Fruit fly (Drosophila melanogaster) whole organism, embryonic: ENCODE results near the gene Sar1.

Experiments used
- BtbVII ChIP-seq: fragments of 200-800 bp; sonication (Bioruptor generic); optimal IDR thresholded peaks from 3 replicates; lab custom pipeline; 2017; ENCODE audit warnings: missing biosample characterization, mild to moderate bottlenecking, missing genetic modification characterization
- CG10147 ChIP-seq: fragments of 200-800 bp; sonication (Bioruptor generic); optimal IDR thresholded peaks from 2 replicates; lab custom pipeline; 2019; ENCODE audit warnings: missing biosample characterization, mild to moderate bottlenecking, missing genetic modification characterization, moderate library complexity
- CG10431 ChIP-seq: fragments of 200-800 bp; sonication (Bioruptor generic); optimal IDR thresholded peaks from 3 replicates; lab custom pipeline; 2018; ENCODE audit warnings: missing biosample characterization, mild to moderate bottlenecking, missing genetic modification characterization
- CG10462 ChIP-seq: fragments of 200-800 bp; sonication (Bioruptor generic); optimal IDR thresholded peaks from 2 replicates; lab custom pipeline; 2016; ENCODE audit warnings: missing biosample characterization, missing genetic modification characterization
- CG11093 ChIP-seq: fragments of 200-800 bp; sonication (Bioruptor generic); IDR thresholded peaks from 3 replicates; pipeline ENCODE4 v1.3.6; 2022; ENCODE audit warnings: missing biosample characterization, missing genetic modification characterization
- CG11695 ChIP-seq: fragments of 200-800 bp; sonication (Bioruptor generic); IDR thresholded peaks from 3 replicates; pipeline ENCODE4 v1.3.6; 2022; ENCODE audit warnings: missing biosample characterization, missing genetic modification characterization
- CG14710 ChIP-seq: fragments of 200-800 bp; sonication (Bioruptor generic); optimal IDR thresholded peaks from 3 replicates; lab custom pipeline; 2019; ENCODE audit warnings: missing biosample characterization, mild to moderate bottlenecking, missing genetic modification characterization, moderate library complexity
- CG17829 ChIP-seq: fragments of 200-800 bp; optimal IDR thresholded peaks from 2 replicates; lab custom pipeline; 2019; ENCODE audit warnings: missing biosample characterization, mild to moderate bottlenecking, missing genetic modification characterization, moderate library complexity
- CG17912 ChIP-seq: fragments of 200-800 bp; sonication (Bioruptor generic); optimal IDR thresholded peaks from 2 replicates; lab custom pipeline; 2018; ENCODE audit warnings: missing biosample characterization, mild to moderate bottlenecking, missing genetic modification characterization
- CG2875 ChIP-seq: fragments of 200-800 bp; sonication (Bioruptor generic); optimal IDR thresholded peaks from 2 replicates; lab custom pipeline; 2017; ENCODE audit warnings: missing biosample characterization, mild to moderate bottlenecking, missing genetic modification characterization, missing genetic modification reagents
- CG32767 ChIP-seq: fragments of 200-800 bp; sonication (Bioruptor generic); IDR thresholded peaks from 2 replicates; pipeline ENCODE4 v1.3.6; 2022; ENCODE audit warnings: missing biosample characterization, missing genetic modification characterization
- CG3407 ChIP-seq: fragments of 200-800 bp; sonication (Bioruptor generic); optimal IDR thresholded peaks from 2 replicates; lab custom pipeline; 2018; ENCODE audit warnings: missing biosample characterization, mild to moderate bottlenecking, missing genetic modification characterization
- CG3995 ChIP-seq: fragments of 200-800 bp; sonication (Bioruptor generic); optimal IDR thresholded peaks from 3 replicates; lab custom pipeline; 2016; ENCODE audit warnings: missing biosample characterization, missing genetic modification characterization
- CG4404 ChIP-seq: fragments of 200-800 bp; sonication (Bioruptor generic); IDR thresholded peaks from 2 replicates; pipeline ENCODE4 v1.3.6; 2022; ENCODE audit warnings: missing biosample characterization, missing genetic modification characterization
- CG5953 ChIP-seq: fragments of 200-800 bp; sonication (Bioruptor generic); IDR thresholded peaks from 2 replicates; pipeline ENCODE4 v1.3.6; 2022; ENCODE audit warnings: missing biosample characterization, missing genetic modification characterization
- CG6791 ChIP-seq: fragments of 200-800 bp; sonication (Bioruptor generic); IDR thresholded peaks from 3 replicates; pipeline ENCODE4 v1.3.6; 2022; ENCODE audit warnings: missing biosample characterization, missing genetic modification characterization; ENCODE audit not compliant: partially characterized antibody
- CG7271 ChIP-seq: fragments of 200-800 bp; sonication (Bioruptor generic); optimal IDR thresholded peaks from 2 replicates; lab custom pipeline; 2018; ENCODE audit warnings: missing biosample characterization, mild to moderate bottlenecking, missing genetic modification characterization, moderate library complexity
- CG9215 ChIP-seq: fragments of 200-800 bp; sonication (Bioruptor generic); IDR thresholded peaks from 2 replicates; pipeline ENCODE4 v1.3.6; 2022; ENCODE audit warnings: missing biosample characterization, missing genetic modification characterization
- CHES-1-like ChIP-seq: fragments of 200-800 bp; sonication (Bioruptor generic); optimal IDR thresholded peaks from 2 replicates; lab custom pipeline; 2016; ENCODE audit warnings: missing biosample characterization, missing genetic modification characterization
- Chrac-16 ChIP-seq: fragments of 200-800 bp; sonication (Bioruptor generic); optimal IDR thresholded peaks from 3 replicates; lab custom pipeline; 2016; ENCODE audit warnings: missing biosample characterization, missing genetic modification characterization
- CrebB ChIP-seq: fragments of 200-800 bp; sonication (Bioruptor generic); optimal IDR thresholded peaks from 3 replicates; lab custom pipeline; 2018; ENCODE audit warnings: missing biosample characterization, mild to moderate bottlenecking, missing genetic modification characterization
- Dek ChIP-seq: fragments of 200-800 bp; sonication (Bioruptor generic); optimal IDR thresholded peaks from 3 replicates; lab custom pipeline; 2019; ENCODE audit warnings: missing biosample characterization, mild to moderate bottlenecking, missing genetic modification characterization, moderate library complexity
- Ets65A ChIP-seq: fragments of 200-800 bp; sonication (Bioruptor generic); peaks from one replicate; lab custom pipeline; 2016; ENCODE audit warnings: missing biosample characterization, missing genetic modification characterization
- GATAe ChIP-seq: fragments of 200-800 bp; sonication (Bioruptor generic); conservative IDR thresholded peaks from 2 replicates; pipeline ENCODE4 v1.3.6; 2022; ENCODE audit warnings: missing biosample characterization, missing genetic modification characterization
- Hey ChIP-seq: fragments of 200-800 bp; sonication (Bioruptor generic); optimal IDR thresholded peaks from 3 replicates; lab custom pipeline; 2018; ENCODE audit warnings: missing biosample characterization, mild to moderate bottlenecking, missing genetic modification characterization
- Hmr ChIP-seq: fragments of 200-800 bp; sonication (Bioruptor generic); optimal IDR thresholded peaks from 3 replicates; lab custom pipeline; 2017; ENCODE audit warnings: mild to moderate bottlenecking, missing biosample characterization, missing genetic modification reagents, missing genetic modification characterization
- Hr78 ChIP-seq, 2 experiments: fragments of 200-800 bp in 1 of 2; fragments of >200 bp in 1 of 2; sonication (Bioruptor generic) in 1 of 2; optimal IDR thresholded peaks; 2 replicates each; lab custom pipeline; 2017 to 2019; ENCODE audit warnings: missing biosample characterization in 2 of 2, missing genetic modification characterization in 2 of 2, mild to moderate bottlenecking in 1 of 2, moderate library complexity in 1 of 2
- Lpt ChIP-seq: fragments of >200 bp; optimal IDR thresholded peaks from 2 replicates; lab custom pipeline; 2018; ENCODE audit warnings: missing biosample characterization, missing genetic modification characterization
- MESR4 ChIP-seq: fragments of 200-800 bp; sonication (Bioruptor generic); optimal IDR thresholded peaks from 2 replicates; lab custom pipeline; 2018; ENCODE audit warnings: missing biosample characterization, mild to moderate bottlenecking, missing genetic modification characterization, moderate library complexity
- Max ChIP-seq: fragments of 200-800 bp; sonication (Bioruptor generic); optimal IDR thresholded peaks from 2 replicates; lab custom pipeline; 2016; ENCODE audit warnings: missing biosample characterization, mild to moderate bottlenecking, missing genetic modification characterization
- Neu2 ChIP-seq: fragments of 200-800 bp; sonication (Bioruptor generic); optimal IDR thresholded peaks from 3 replicates; lab custom pipeline; 2016; ENCODE audit warnings: missing biosample characterization, missing genetic modification characterization, borderline replicate concordance
- NfI ChIP-seq: fragments of 200-800 bp; sonication (Bioruptor generic); optimal IDR thresholded peaks from 3 replicates; lab custom pipeline; 2018; ENCODE audit warnings: missing biosample characterization, mild to moderate bottlenecking, missing genetic modification characterization, moderate library complexity
- Ssrp ChIP-seq: fragments of 200-800 bp; sonication (Bioruptor generic); optimal IDR thresholded peaks from 2 replicates; lab custom pipeline; 2018; ENCODE audit warnings: missing biosample characterization, mild to moderate bottlenecking, missing genetic modification characterization, moderate library complexity
- al ChIP-seq: fragments of 200-800 bp; sonication (Bioruptor generic); IDR thresholded peaks from 2 replicates; pipeline ENCODE4 v1.3.6; 2022; ENCODE audit warnings: missing biosample characterization, missing genetic modification characterization
- bowl ChIP-seq: fragments of 200-800 bp; sonication (Bioruptor generic); IDR thresholded peaks from 2 replicates; pipeline ENCODE4 v1.3.6; 2022; ENCODE audit warnings: missing biosample characterization, missing genetic modification characterization
- chn ChIP-seq: fragments of 200-800 bp; sonication (Bioruptor generic); optimal IDR thresholded peaks from 2 replicates; lab custom pipeline; 2016; ENCODE audit warnings: missing biosample characterization, missing genetic modification characterization
- cwo ChIP-seq: fragments of 200-800 bp; sonication (Bioruptor generic); optimal IDR thresholded peaks from 3 replicates; lab custom pipeline; 2017; ENCODE audit warnings: missing biosample characterization, missing genetic modification characterization, mild to moderate bottlenecking, moderate library complexity, missing genetic modification reagents
- dysf ChIP-seq: fragments of 200-800 bp; sonication (Bioruptor generic); IDR thresholded peaks from 3 replicates; pipeline ENCODE4 v1.3.6; 2022; ENCODE audit warnings: missing biosample characterization, missing genetic modification characterization
- ems ChIP-seq: fragments of 200-800 bp; sonication (Bioruptor generic); optimal IDR thresholded peaks from 3 replicates; lab custom pipeline; 2016; ENCODE audit warnings: missing biosample characterization, missing genetic modification characterization
- gfzf ChIP-seq: fragments of 200-800 bp; sonication (Bioruptor generic); optimal IDR thresholded peaks from 2 replicates; lab custom pipeline; 2016; ENCODE audit warnings: missing biosample characterization, mild to moderate bottlenecking, missing genetic modification characterization, moderate library complexity
- gsb ChIP-seq: fragments of 200-800 bp; sonication (Bioruptor generic); IDR thresholded peaks from 2 replicates; pipeline ENCODE4 v1.3.6; 2022; ENCODE audit warnings: missing biosample characterization, missing genetic modification characterization
- gsb-n ChIP-seq: fragments of 200-800 bp; sonication (Bioruptor generic); optimal IDR thresholded peaks from 3 replicates; lab custom pipeline; 2018; ENCODE audit warnings: missing biosample characterization, mild to moderate bottlenecking, missing genetic modification characterization
- jumu ChIP-seq: fragments of 200-800 bp; sonication (Bioruptor generic); optimal IDR thresholded peaks from 3 replicates; lab custom pipeline; 2016; ENCODE audit warnings: missing biosample characterization, missing genetic modification characterization
- p53 ChIP-seq: fragments of 200-800 bp; sonication (Bioruptor generic); optimal IDR thresholded peaks from 2 replicates; lab custom pipeline; 2016; ENCODE audit warnings: missing biosample characterization, missing genetic modification characterization
- peb ChIP-seq: fragments of 200-800 bp; sonication (Bioruptor generic); IDR thresholded peaks from 2 replicates; pipeline ENCODE4 v1.3.6; 2022; ENCODE audit warnings: missing biosample characterization, missing genetic modification characterization
- pzg ChIP-seq: fragments of 200-800 bp; sonication (Bioruptor generic); optimal IDR thresholded peaks from 3 replicates; lab custom pipeline; 2018; ENCODE audit warnings: missing biosample characterization, mild to moderate bottlenecking, missing genetic modification characterization, moderate library complexity
- sd ChIP-seq: fragments of 200-800 bp; sonication (Bioruptor generic); optimal IDR thresholded peaks from 3 replicates; lab custom pipeline; 2018; ENCODE audit warnings: missing biosample characterization, mild to moderate bottlenecking, missing genetic modification characterization, moderate library complexity
- seq ChIP-seq: fragments of 200-800 bp; sonication (Bioruptor generic); IDR thresholded peaks from 2 replicates; pipeline ENCODE4 v1.3.6; 2022; ENCODE audit warnings: missing biosample characterization, missing genetic modification characterization
- sob ChIP-seq: fragments of 200-800 bp; sonication (Bioruptor generic); IDR thresholded peaks from 2 replicates; pipeline ENCODE4 v1.3.6; 2022; ENCODE audit warnings: missing biosample characterization, missing genetic modification characterization
- tgo ChIP-seq: fragments of 200-800 bp; sonication (Bioruptor generic); IDR thresholded peaks from 3 replicates; pipeline ENCODE4 v1.3.6; 2022; ENCODE audit warnings: missing biosample characterization, missing genetic modification characterization
- tio ChIP-seq: fragments of 200-800 bp; sonication (Bioruptor generic); optimal IDR thresholded peaks from 2 replicates; lab custom pipeline; 2017; ENCODE audit warnings: missing biosample characterization, missing genetic modification characterization, inconsistent platforms

Gene Sar1

dm6 chr3R:22400246-22400645, 43.8 kb downstream of the Sar1 start (continued):
- no peak for TF ChIP-seq Neu2 (GFP tag; lab: Kevin White, UChicago)
- TF ChIP-seq tgo (GFP tag; lab: Robert Waterston, UW) = peak; percentile 21; the same call in 1 of the 3 replicates
- TF ChIP-seq Ssrp (tag; lab: Kevin White, UChicago) = no peak
- TF ChIP-seq CG11695 = peak; percentile 51; the same call in 1 of the 3 replicates
- TF ChIP-seq CG3995 (GFP tag; lab: Kevin White, UChicago) = no peak
- TF ChIP-seq CHES-1-like (GFP tag; lab: Kevin White, UChicago) = no peak
- TF ChIP-seq tio (GFP tag; lab: Kevin White, UChicago) = no peak
- no peak for TF ChIP-seq CG17912
- TF ChIP-seq BtbVII (GFP tag; lab: Kevin White, UChicago) = no peak
- TF ChIP-seq gsb-n (tag; lab: Kevin White, UChicago) = no peak
- TF ChIP-seq gfzf (GFP tag; lab: Kevin White, UChicago) = no peak
- TF ChIP-seq CG3407 (GFP tag; lab: Kevin White, UChicago) = no peak
- no peak for TF ChIP-seq GATAe
- TF ChIP-seq p53 (GFP tag; lab: Kevin White, UChicago) = no peak
- TF ChIP-seq Dek = no peak
- TF ChIP-seq peb (GFP tag; lab: Robert Waterston, UW) = no peak
- no peak for TF ChIP-seq Max (GFP tag; lab: Kevin White, UChicago)
- no peak for TF ChIP-seq CG10147 (GFP tag; lab: Kevin White, UChicago)
- no peak for TF ChIP-seq CG5953 (GFP tag; lab: Robert Waterston, UW)
- no peak for TF ChIP-seq Lpt
- TF ChIP-seq Chrac-16 (GFP tag; lab: Kevin White, UChicago) = no peak
- peak; percentile 16 for TF ChIP-seq Ets65A
- no peak for TF ChIP-seq CG6791 (GFP tag; lab: Robert Waterston, UW)
- no peak for TF ChIP-seq Hey (tag; lab: Kevin White, UChicago)
- no peak for TF ChIP-seq chn (GFP tag; lab: Kevin White, UChicago)
- no peak for TF ChIP-seq pzg (GFP tag; lab: Kevin White, UChicago)
- no peak for TF ChIP-seq sd (tag; lab: Kevin White, UChicago)
- TF ChIP-seq CG11093 = no peak
- no peak for TF ChIP-seq CG2875 (GFP tag; lab: Kevin White, UChicago)
- peak; percentile 28; the same call in 1 of the 2 replicates for TF ChIP-seq al (GFP tag; lab: Robert Waterston, UW)
- no peak for TF ChIP-seq NfI (GFP tag; lab: Kevin White, UChicago)
- TF ChIP-seq CrebB (tag; lab: Kevin White, UChicago) = no peak
- TF ChIP-seq ems = no peak
- peak; percentile 26; the same call in 1 of the 2 replicates for TF ChIP-seq CG9215
- no peak for TF ChIP-seq seq (GFP tag; lab: Robert Waterston, UW)
- TF ChIP-seq MESR4 (GFP tag; lab: Kevin White, UChicago) = no peak
- TF ChIP-seq cwo (GFP tag; lab: Kevin White, UChicago) = peak; percentile 25
- no peak for TF ChIP-seq jumu (GFP tag; lab: Kevin White, UChicago)
- 0 out of 2 replicates have a peak, but pooled peaks have one; percentile 26 for TF ChIP-seq gsb
- 0 out of 2 replicates have a peak, but pooled peaks have one; percentile 29 for TF ChIP-seq sob (GFP tag; lab: Robert Waterston, UW)
- TF ChIP-seq CG32767 (GFP tag; lab: Robert Waterston, UW) = no peak
- no peak for TF ChIP-seq CG10462
- TF ChIP-seq CG4404 (GFP tag; lab: Robert Waterston, UW) = no peak
- TF ChIP-seq CG14710 (tag; lab: Kevin White, UChicago) = no peak
- no peak for TF ChIP-seq CG7271 (tag; lab: Kevin White, UChicago)
- TF ChIP-seq Hr78 (GFP tag; optimal IDR thresholded peaks at IDR 0.05; lab: Kevin White, UChicago) = no peak
- no peak for TF ChIP-seq CG10431 (GFP tag; lab: Kevin White, UChicago)
- no peak for TF ChIP-seq Hmr (GFP tag; lab: Kevin White, UChicago)
- TF ChIP-seq dysf (GFP tag; lab: Robert Waterston, UW) = peak; percentile 83
- TF ChIP-seq CG17829 (tag; lab: Kevin White, UChicago) = peak; percentile 6
- TF ChIP-seq bowl (GFP tag; lab: Robert Waterston, UW) = no peak
